Worm (Caenorhabditis elegans) whole organism, L4/young adult: Measurements from ENCODE around the gene flp-9.

Source experiments
- W03F9.2 ChIP-seq: fragments of 150-350 bp; optimal IDR thresholded peaks from 2 replicates; lab custom pipeline; 2014; ENCODE audit warnings: missing biosample characterization, missing genetic modification characterization
- dao-5 ChIP-seq: sonication (generic microtip); optimal IDR thresholded peaks from 2 replicates; lab custom pipeline; 2016; ENCODE audit warnings: missing genotype, missing genetic modification characterization, moderate library complexity, missing compliant biosample characterization
- him-1 ChIP-seq: sonication (generic microtip); optimal IDR thresholded peaks from 2 replicates; lab custom pipeline; 2016; ENCODE audit warnings: missing genotype, missing genetic modification reagents, missing genetic modification characterization, missing compliant biosample characterization

The flp-9 gene

DNA sequence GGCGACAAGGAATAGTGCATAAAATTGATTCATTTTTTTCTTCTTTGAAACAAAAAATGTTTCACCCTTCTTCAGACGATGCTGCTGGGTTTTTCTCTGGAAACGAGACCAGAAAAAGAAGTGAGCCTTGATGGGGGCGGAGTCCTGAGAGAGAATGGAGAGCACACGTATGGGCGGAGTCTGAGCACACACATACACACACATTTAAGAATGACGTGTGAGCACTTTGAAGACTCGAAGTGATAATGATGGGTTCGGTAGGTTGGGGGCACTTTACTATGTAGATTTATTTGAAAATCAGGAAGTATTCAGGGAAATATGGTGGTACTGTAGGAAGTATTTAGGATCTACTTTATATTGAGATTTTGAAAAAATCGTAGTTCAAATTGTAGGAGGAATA, at the start of gene flp-9:
TSS of gene flp-9 (minus strand) at position 101 of the 400 bp plus-strand sequence.
- no peak for TF ChIP-seq dao-5 (tag; lab: Kevin White, UChicago)
- no peak for TF ChIP-seq him-1 (tag; lab: Kevin White, UChicago)
- TF ChIP-seq W03F9.2 (tag; lab: Kevin White, UChicago), result no peak

DNA sequence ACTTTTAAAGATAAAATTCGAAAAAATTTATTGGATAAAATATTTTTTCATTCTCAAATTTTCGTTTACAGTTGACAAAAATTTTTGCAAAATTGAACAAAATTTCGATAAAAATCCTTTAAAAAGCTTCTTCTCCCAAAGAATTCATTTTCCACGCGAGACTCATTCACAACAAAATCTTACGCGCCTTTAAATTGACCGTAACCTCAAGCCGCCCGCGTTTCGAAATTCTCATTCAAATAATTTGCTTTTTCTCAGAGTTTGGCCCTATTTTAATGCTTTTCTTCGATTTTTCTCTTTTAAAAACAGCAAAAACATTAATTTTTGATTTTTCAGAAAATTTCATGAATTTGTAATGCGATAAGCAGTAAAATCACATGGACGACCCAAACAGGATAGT, 48.2 kb upstream of the flp-9 start, which contains the start of gene F07C6.4:
TSS of gene F07C6.4 (plus strand) at position 330 of the 400 bp plus-strand sequence.
- no peak for TF ChIP-seq W03F9.2 (tag; lab: Kevin White, UChicago)
- TF ChIP-seq dao-5 (tag; lab: Kevin White, UChicago), result no peak
- no peak for TF ChIP-seq him-1 (tag; lab: Kevin White, UChicago)

DNA sequence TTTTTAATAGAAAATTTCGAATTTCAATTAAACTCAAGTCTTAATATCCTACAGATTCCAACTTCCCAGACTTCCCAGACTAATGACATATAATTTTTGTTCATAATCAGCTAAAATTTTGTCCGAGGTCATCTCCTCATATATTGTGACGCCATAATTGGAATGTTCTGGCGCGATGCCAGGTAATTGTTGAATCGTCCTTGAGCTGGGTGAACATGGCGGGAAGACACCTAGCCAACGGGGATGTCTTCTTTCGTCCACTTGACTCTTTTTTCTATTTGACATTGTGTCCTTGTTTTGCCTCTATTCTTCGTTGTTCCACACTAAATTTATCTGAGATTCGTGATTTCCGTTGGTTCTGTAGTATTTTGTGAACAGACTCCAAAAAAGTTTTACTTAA, 39.4 kb upstream of the flp-9 start:
- no peak for TF ChIP-seq him-1 (tag; lab: Kevin White, UChicago)
- TF ChIP-seq W03F9.2 (tag; lab: Kevin White, UChicago), result no peak
- no peak for TF ChIP-seq dao-5 (tag; lab: Kevin White, UChicago)

DNA sequence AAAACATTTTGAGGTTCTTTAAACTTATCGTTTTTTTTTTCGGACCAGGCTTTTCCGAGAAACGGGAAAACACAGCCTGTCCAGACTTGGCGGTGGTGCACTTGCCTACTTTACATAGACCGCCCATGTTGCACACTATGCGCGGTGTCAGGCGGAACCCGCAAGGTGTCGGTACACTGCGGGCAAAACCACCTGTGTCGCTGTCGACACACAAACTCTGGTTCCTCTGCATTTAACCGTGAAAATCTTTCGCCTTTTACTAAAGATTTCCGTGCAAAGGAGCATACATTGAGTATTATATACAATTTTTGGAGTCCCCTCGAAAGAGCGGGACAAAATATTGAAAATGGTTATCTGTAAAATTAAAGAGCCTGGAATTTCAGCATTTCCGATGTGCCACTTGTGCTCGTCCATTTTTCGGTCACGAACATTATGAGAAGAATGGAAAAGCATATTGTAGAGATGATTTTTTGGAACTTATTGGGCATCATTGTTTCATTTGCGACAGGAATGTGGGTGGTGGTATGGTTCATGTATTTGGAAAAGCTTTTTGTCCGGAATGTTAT, 38.1 kb upstream of the flp-9 start:
- TF ChIP-seq him-1 (tag; lab: Kevin White, UChicago) (no peak), dao-5 (tag; lab: Kevin White, UChicago) (no peak), W03F9.2 (tag; lab: Kevin White, UChicago) (no peak)

DNA sequence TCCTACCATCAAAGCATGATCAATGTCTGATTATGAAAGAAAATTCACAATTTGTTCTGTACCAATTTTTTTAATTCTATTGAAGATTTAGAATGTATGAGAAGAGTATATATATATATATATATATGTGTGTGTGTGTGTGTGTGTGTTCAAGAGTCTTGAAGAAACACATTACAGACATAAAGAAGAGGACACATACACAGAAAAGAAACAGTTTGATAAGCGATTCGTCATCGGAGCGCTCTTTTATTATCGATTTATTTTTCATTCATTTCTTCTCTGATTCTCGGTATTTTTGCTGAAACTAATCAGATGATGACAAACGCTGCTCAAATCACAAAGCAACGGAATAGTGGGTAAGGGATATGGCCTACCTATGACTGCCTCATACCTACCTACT, 36.3 kb upstream of the flp-9 start, which contains the start of gene pin-2:
TSS of gene pin-2 (plus strand) at position 227 of the 400 bp plus-strand sequence.
- TF ChIP-seq him-1 (tag; lab: Kevin White, UChicago), result no peak
- TF ChIP-seq W03F9.2 (tag; lab: Kevin White, UChicago), result no peak
- no peak for TF ChIP-seq dao-5 (tag; lab: Kevin White, UChicago)

DNA sequence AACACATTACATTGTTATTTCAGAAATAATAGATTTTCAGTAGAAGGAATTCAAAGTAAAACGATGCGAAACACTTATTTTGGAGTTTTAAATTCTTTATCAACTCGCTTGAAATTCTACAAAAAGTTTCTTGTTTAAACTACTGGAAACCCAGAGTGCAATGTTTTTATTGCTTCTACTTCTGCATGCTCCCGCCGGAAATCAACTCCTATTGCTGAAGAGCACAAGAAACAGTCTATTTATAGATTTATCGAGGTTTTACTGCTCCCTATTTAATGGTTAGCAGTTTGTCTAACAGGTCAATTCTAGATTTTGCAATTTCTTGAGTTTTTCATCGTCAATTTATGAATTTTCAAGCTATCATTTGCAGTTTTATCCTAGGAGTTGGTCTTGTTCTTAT, 35.1 kb upstream of the flp-9 start, which contains the start of gene F07C6.6:
TSS of gene F07C6.6 (plus strand) at position 301 of the 400 bp plus-strand sequence.
- no peak for TF ChIP-seq him-1 (tag; lab: Kevin White, UChicago)
- no peak for TF ChIP-seq W03F9.2 (tag; lab: Kevin White, UChicago)
- no peak for TF ChIP-seq dao-5 (tag; lab: Kevin White, UChicago)

DNA sequence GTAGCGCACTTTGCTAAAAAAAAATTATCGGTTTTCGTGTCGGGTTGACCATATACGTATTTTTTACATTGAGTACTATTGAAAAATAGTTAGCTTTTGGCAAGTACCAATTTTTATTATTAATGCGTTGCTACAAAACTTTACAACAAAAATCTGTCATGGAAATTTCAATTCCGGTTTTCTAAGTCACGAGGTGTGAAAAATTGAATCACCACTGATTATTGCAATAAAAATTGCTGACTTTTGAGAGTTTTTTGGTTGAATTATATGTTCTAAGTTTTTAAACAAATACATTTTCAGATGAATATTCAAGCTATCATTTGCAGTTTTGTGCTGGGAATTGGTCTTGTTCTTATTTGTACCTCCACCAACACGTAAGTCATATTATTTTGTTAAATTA, 33.5 kb upstream of the flp-9 start, which contains the start of gene F07C6.2:
TSS of gene F07C6.2 (plus strand) at position 301 of the 400 bp plus-strand sequence.
- no peak for TF ChIP-seq dao-5 (tag; lab: Kevin White, UChicago)
- no peak for TF ChIP-seq W03F9.2 (tag; lab: Kevin White, UChicago)
- TF ChIP-seq him-1 (tag; lab: Kevin White, UChicago), result no peak

DNA sequence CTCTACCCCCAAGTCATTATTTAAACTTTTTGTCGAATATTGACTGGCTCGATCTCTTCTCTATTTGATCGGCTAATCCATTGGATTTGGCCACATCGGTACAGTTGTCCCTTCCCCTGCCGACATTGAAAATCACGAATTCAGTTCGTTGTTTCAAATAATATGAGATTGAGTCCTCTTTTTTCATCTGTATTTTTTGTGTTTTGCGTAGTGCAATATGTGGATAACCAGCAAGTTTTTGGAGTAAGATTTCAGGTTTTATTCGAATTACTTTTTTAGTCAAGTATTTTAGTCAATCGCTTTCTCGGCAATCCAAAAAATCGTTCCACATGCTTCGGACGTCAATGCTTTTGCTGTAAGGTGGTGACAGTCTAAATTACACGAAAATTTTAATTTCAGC, 31.7 kb upstream of the flp-9 start, which contains the start of gene F07C6.3:
TSS of gene F07C6.3 (plus strand) at position 148 of the 400 bp plus-strand sequence.
- TF ChIP-seq dao-5 (tag; lab: Kevin White, UChicago), result no peak

DNA sequence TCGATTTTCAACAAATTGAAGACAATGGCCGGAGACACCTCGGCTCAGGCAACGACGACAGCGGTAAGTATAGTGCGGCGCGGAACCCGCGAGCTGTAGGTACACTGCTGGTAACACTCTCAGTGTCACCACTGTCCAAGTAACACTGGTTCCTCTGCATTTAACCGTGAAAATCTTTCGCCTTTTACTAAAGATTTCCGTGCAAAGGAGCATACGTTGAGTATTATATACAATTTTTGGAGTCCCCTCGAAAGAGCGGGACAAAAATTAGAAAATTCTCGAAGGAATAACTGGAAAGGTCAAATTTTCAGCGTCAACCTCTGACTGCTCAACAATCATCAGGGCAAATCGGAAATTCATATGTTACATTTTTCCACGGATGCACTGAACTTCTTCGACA, 28.6 kb upstream of the flp-9 start:
- TF ChIP-seq dao-5 (tag; lab: Kevin White, UChicago) (no peak), him-1 (tag; lab: Kevin White, UChicago) (no peak), W03F9.2 (tag; lab: Kevin White, UChicago) (no peak)

DNA sequence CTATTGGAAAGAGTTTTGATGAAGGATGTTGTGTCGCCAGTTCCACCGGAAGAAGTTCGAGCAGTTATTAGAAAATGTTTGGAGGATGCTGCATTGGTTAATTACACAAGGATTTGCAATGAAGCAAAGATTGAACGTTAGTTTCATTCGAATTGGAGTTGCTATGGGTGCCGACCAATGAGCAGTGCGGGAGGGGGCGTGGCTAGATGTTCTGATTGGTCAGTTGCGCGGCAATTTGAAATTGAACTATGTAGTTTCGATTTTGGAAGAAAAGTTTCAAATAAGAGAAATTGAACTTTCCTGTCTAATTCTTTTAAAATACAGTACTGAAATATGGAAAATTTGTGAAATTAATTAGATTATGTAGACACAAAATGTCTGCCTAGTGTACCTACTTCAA, 25.8 kb upstream of the flp-9 start:
- TF ChIP-seq dao-5 (tag; lab: Kevin White, UChicago) (no peak), him-1 (tag; lab: Kevin White, UChicago) (no peak)

DNA sequence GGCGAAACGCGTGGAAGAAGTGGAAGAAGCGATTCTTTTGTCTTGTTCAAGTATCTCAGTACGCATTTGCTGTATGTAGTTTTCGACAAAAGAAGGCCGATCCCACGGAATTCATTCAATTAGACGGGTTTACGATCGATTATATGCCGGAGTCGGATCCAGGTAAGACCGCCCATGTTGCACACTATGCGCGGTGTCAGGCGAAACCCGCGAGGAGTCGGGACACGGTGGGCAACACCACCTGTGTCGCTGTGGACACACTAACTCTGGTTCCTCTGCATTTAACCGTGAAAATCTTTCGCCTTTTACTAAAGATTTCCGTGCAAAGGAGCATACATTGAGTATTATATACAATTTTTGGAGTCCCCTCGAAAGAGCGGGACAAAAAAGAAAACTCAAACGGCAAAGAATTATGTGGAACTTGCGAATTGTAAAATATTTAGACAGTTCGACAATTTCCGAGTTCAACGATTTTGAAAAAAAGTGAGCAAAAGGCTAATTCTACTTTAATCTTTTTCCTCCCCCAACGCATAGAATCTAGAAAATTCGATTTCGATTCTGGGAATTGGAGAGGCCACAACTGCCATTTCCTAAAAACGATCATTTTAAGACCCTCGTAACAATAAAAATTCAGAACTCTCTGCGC, 24.6 kb upstream of the flp-9 start:
- no peak for TF ChIP-seq him-1 (tag; lab: Kevin White, UChicago)
- TF ChIP-seq W03F9.2 (tag; lab: Kevin White, UChicago), result no peak
- no peak for TF ChIP-seq dao-5 (tag; lab: Kevin White, UChicago)

DNA sequence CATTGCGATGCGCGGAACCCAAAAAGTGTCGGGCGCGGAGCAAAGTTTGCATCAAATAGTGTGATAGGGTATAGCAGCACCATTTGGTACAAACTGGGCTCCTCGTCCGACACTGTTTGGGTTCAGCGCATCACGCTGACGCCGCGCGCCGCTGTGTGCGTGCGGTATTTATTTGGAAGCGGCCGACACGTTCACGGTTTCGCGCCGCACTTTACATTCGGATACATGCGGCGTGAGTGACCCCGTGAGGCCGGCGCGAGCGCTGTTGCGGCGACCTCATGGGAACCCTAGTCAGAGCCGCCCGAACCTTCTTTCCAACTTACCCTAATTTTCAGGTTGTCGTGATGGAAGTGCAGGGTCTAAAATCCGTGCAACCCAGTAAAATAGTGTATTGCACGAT, 23.6 kb upstream of the flp-9 start:
- TF ChIP-seq W03F9.2 (tag; lab: Kevin White, UChicago) (no peak), him-1 (tag; lab: Kevin White, UChicago) (no peak), dao-5 (tag; lab: Kevin White, UChicago) (no peak)

DNA sequence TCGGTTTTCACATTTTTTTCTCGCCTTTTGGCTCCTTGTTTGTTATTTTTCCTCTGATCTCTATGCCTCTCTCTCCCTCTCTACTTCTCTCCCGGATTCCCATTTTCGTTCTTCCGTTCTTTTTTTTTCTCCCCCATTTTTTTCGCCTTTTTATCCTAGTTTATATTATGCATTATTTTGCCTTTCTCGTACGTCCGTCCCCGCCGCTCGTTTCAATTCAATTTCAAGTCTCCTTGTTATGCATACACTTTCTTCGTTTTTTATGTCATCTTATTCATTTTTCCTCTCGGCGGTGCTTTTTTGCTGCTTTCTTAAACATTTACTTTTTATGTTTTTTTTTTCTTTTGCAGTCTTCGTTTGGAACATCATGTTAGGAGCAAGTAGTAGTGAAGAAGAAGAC, 16.1 kb upstream of the flp-9 start, which contains the start of gene unc-31:
TSS of gene unc-31 (plus strand) at position 349 of the 400 bp plus-strand sequence.
- TF ChIP-seq him-1 (tag; lab: Kevin White, UChicago), result no peak
- TF ChIP-seq W03F9.2 (tag; lab: Kevin White, UChicago), result no peak
- TF ChIP-seq dao-5 (tag; lab: Kevin White, UChicago), result no peak

DNA sequence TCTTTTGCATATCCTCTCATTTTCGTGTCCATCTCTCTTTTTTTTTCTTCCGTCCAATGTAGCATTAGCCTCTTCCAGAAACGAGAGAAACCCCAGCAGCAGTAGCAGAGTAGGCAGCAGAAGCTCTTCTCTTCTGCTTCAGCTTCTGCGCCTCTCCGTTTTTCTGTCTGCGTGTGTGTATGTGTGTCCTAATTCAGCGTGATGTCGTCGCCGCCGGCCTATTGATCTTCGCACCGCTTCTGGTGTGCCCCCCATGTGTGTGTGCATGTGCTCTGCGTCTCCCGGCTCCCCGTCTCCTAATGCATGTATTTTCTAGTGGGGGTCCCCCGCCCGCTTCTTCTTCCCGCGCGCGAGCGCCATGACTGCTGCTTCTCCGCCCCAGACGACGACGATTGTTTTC, 14.0 kb upstream of the flp-9 start:
- TF ChIP-seq dao-5 (tag; lab: Kevin White, UChicago) (no peak), W03F9.2 (tag; lab: Kevin White, UChicago) (no peak), him-1 (tag; lab: Kevin White, UChicago) (peak; percentile 92)
